Worm (Caenorhabditis elegans): ENCODE measurements around the gene math-37.
"Not testable (repeated sequence)": the region's sequence is repeated elsewhere in the genome, so short reads cannot be mapped to it uniquely, and the experiment has no call there.

Gene math-37

DNA sequence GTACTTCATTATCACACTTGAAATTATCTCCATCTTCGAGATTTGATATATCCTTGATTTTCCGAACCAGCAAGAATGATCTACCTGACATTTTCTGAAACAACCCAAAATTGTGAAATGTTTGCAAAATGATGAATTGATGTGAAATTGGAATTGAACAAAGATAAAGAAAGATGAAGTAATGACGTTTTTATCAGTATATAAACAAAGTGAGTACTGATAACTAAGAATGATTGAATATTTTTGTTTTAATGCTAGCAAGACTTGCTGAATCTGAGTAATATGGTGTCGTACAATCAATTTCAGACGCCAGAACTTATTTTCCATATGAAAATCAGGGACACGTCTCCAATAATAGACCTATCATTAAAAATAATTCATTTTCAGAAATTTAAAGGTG is at the start of gene math-37:
math-37 (minus strand) TSS at position 101 of the 400 bp plus-strand sequence.
- TF ChIP-seq nhr-23 (tag; optimal IDR thresholded peaks at IDR 0.05) (no peak), fos-1 (tag; optimal IDR thresholded peaks at IDR 0.05) (peak; percentile 48)

DNA sequence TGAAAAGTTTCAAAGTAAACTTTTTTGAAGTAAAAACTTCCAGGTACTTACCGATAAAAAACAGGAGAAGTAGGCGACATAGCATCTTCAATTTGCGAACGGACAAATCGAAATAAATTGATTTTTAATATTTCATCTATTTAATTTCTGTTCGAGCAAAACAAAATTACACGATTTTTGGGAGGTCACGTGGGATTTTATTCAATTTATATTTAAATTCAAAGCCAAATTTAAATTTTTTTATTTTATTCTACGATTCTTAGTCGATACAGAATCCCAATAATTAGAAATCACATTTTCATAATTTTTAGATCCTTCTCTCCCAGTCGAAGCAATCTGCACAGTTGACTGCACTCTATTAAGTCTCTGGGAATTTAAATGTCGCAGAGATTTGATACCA is 48.1 kb upstream of the math-37 start, which contains the start of gene C33C12.12:
C33C12.12 (minus strand) TSS at position 101 of the 400 bp plus-strand sequence.
- TF ChIP-seq nhr-11 (tag; optimal IDR thresholded peaks at IDR 0.05) (no peak), lin-39 (tag; optimal IDR thresholded peaks at IDR 0.05) (no peak), nhr-12 (tag; optimal IDR thresholded peaks at IDR 0.05) (no peak), nhr-10 (tag; optimal IDR thresholded peaks at IDR 0.05) (no peak), lsy-2 (tag; optimal IDR thresholded peaks at IDR 0.05) (no peak), mbf-1 (tag; optimal IDR thresholded peaks at IDR 0.05) (no peak), sma-3 (GFP tag; optimal IDR thresholded peaks at IDR 0.05) (no peak), nhr-25 (tag; optimal IDR thresholded peaks at IDR 0.05) (no peak), nhr-129 (tag; optimal IDR thresholded peaks at IDR 0.05) (no peak), unc-39 (tag; optimal IDR thresholded peaks at IDR 0.05) (no peak)

DNA sequence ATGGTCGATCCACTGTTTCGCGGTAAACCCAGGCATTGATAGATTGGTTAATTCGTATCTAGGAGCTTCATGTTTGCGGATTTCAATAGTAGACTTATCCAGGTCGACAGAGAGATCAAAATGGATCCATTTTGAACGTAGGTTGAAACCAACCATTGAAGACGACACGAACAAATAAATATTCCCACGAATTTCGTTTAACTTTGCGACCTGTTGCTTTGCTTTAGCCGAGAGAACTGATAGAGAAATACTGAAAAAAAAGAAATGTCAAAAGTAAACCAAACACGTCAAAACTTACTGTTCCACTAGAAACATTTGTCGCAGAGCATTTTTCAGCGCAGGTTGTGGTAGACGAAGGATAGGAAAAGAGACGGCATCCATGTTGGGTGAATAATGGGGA is 46.4 kb upstream of the math-37 start, which contains the start of gene fbxb-38:
fbxb-38 (minus strand) TSS at position 390 of the 400 bp plus-strand sequence.
- no peak for TF ChIP-seq sma-9 (GFP tag; optimal IDR thresholded peaks at IDR 0.05)
- no peak for TF ChIP-seq sma-9 (tag; optimal IDR thresholded peaks at IDR 0.05)
- no peak for TF ChIP-seq Y55F3AM.14 (GFP tag; optimal IDR thresholded peaks at IDR 0.05)
- no peak for TF ChIP-seq ZK546.5 (tag; optimal IDR thresholded peaks at IDR 0.05)
- no peak for TF ChIP-seq lin-13 (GFP tag; optimal IDR thresholded peaks at IDR 0.05)
- no peak for TF ChIP-seq nhr-10 (tag; optimal IDR thresholded peaks at IDR 0.05)
- TF ChIP-seq nhr-11 (tag; optimal IDR thresholded peaks at IDR 0.05), result no peak

DNA sequence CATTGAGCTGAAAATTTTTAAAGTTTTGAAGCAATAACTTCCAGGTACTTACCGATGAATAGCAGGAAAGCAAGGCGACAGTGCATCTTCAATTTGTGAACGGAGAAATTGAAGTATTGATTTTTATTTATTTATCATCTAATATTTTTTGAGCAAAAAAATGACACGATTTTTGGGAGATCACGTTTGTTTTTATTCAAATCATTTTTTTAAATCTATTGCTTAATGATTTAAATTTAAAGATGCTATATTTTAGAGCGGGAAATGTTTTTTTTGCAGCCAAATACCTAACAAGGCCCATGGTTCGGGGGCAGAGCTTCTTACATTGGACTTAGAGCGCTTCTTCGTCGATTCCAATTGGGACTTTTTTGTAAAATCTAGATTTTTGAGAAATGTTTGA is 44.4 kb upstream of the math-37 start, which contains the start of gene C33C12.4:
C33C12.4 (minus strand) TSS at position 101 of the 400 bp plus-strand sequence.
- no peak for TF ChIP-seq gmeb-1 (tag; optimal IDR thresholded peaks at IDR 0.05)
- TF ChIP-seq lin-39 (tag; optimal IDR thresholded peaks at IDR 0.05), result no peak
- TF ChIP-seq fos-1 (tag; optimal IDR thresholded peaks at IDR 0.05), result no peak
- no peak for TF ChIP-seq unc-39 (tag; optimal IDR thresholded peaks at IDR 0.05)
- no peak for TF ChIP-seq mbf-1 (tag; optimal IDR thresholded peaks at IDR 0.05)
- TF ChIP-seq peb-1 (tag; optimal IDR thresholded peaks at IDR 0.05), result no peak
- TF ChIP-seq lin-13 (GFP tag; optimal IDR thresholded peaks at IDR 0.05), result no peak
- no peak for TF ChIP-seq lsy-2 (tag; optimal IDR thresholded peaks at IDR 0.05)
- no peak for TF ChIP-seq ztf-1 (GFP tag; conservative IDR thresholded peaks at IDR 0.05)
- TF ChIP-seq mdl-1 (tag; optimal IDR thresholded peaks at IDR 0.05), result no peak
- no peak for TF ChIP-seq nhr-21 (tag; optimal IDR thresholded peaks at IDR 0.05)
- TF ChIP-seq R02D3.7 (tag; optimal IDR thresholded peaks at IDR 0.05), result no peak
- no peak for TF ChIP-seq elt-1 (tag; optimal IDR thresholded peaks at IDR 0.05)
- no peak for TF ChIP-seq zag-1 (tag; optimal IDR thresholded peaks at IDR 0.05)

- not testable (repeated sequence) for TF ChIP-seq nhr-237, aly-2, ceh-82 (tag; optimal IDR thresholded peaks at IDR 0.05)
These were observed 41.4 kb upstream of the math-37 start, which contains the start of gene C33C12.11 for ce11 chrII:2163370-2163882. Gene C33C12.11, minus strand, starts transcription at chrII:2163832.

- TF ChIP-seq nhr-77, nhr-21, F13H6.1 (tag; optimal IDR thresholded peaks at IDR 0.05): not testable (repeated sequence)
These were observed 31.7 kb upstream of the math-37 start, which contains the start of gene math-18 for ce11 chrII:2153708-2154107. Gene math-18, plus strand, starts transcription at chrII:2154008.

DNA sequence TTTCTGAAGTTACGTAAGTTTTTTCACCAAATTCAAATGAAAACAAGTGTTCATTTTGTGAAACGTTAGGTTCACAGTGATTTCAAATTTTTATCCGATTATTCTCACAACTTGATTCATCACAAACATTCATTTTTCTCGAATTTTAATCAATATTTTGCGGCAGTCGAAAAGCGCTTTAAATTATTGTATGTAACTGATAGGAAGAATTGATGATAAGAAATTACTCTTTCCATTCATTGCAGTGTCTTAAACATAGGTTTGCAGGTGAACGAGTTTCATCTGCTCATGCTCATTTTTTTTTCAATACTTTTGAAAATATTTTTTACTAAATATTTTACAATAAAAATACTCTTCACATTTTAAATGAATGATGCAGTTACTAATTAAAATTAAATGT is 30.5 kb upstream of the math-37 start:
- TF ChIP-seq fos-1 (tag; optimal IDR thresholded peaks at IDR 0.05), result peak; percentile 64
- no peak for TF ChIP-seq nhr-25 (tag; optimal IDR thresholded peaks at IDR 0.05)

Measured in whole organism, L2 larva.